Worm (Caenorhabditis elegans) whole organism, early embryonic: Measurements from ENCODE around the gene C07A9.9.
"Not testable (repeated sequence)": the region's sequence is repeated elsewhere in the genome, so short reads cannot be mapped to it uniquely, and the experiment has no call there.

ENCODE experiments used
- B0310.2 ChIP-seq: sonication (generic microtip); optimal IDR thresholded peaks from 2 replicates; lab custom pipeline; 2016; ENCODE audit warnings: mild to moderate bottlenecking, missing genetic modification characterization, missing compliant biosample characterization
- F13C5.2 ChIP-seq: sonication (generic microtip); optimal IDR thresholded peaks from 2 replicates; lab custom pipeline; 2017; ENCODE audit warnings: mild to moderate bottlenecking, missing genetic modification characterization, inconsistent platforms, missing compliant biosample characterization
- aly-1 ChIP-seq: sonication (generic microtip); optimal IDR thresholded peaks from 2 replicates; lab custom pipeline; 2016; ENCODE audit warnings: missing genetic modification characterization, missing compliant biosample characterization
- ama-1 ChIP-seq: fragments of 150-350 bp; optimal IDR thresholded peaks from 2 replicates; lab custom pipeline; 2014
- ceh-13 ChIP-seq: fragments of 200-800 bp; sonication (Bioruptor generic); optimal IDR thresholded peaks from 2 replicates; lab custom pipeline; 2018; ENCODE audit warnings: mild to moderate bottlenecking, missing genetic modification characterization, missing compliant biosample characterization
- ceh-36 ChIP-seq: sonication (generic microtip); optimal IDR thresholded peaks from 2 replicates; lab custom pipeline; 2016; ENCODE audit warnings: missing genetic modification characterization, inconsistent platforms, missing compliant biosample characterization
- ets-7 ChIP-seq: sonication (generic microtip); optimal IDR thresholded peaks from 2 replicates; lab custom pipeline; 2016; ENCODE audit warnings: missing genotype, missing genetic modification characterization, missing compliant biosample characterization
- flt-1 ChIP-seq: fragments of 200-800 bp; sonication (Bioruptor generic); IDR thresholded peaks from 2 replicates; pipeline ENCODE4 v1.3.6; 2022; ENCODE audit warnings: missing genetic modification characterization, missing compliant biosample characterization
- hmbx-1 ChIP-seq: sonication (generic microtip); optimal IDR thresholded peaks from 2 replicates; lab custom pipeline; 2016; ENCODE audit warnings: mild to moderate bottlenecking, missing genetic modification characterization, missing compliant biosample characterization
- hmg-4 ChIP-seq: fragments of 200-800 bp; sonication (Bioruptor generic); optimal IDR thresholded peaks from 2 replicates; lab custom pipeline; 2018; ENCODE audit warnings: mild to moderate bottlenecking, missing genetic modification characterization, missing compliant biosample characterization
- hnd-1 ChIP-seq: sonication (generic microtip); optimal IDR thresholded peaks from 2 replicates; lab custom pipeline; 2016; ENCODE audit warnings: missing genetic modification characterization, missing compliant biosample characterization
- pes-1 ChIP-seq: fragments of 200-800 bp; sonication (Bioruptor generic); IDR thresholded peaks from 2 replicates; pipeline ENCODE4 v1.3.6; 2022; ENCODE audit warnings: missing genetic modification reagents, missing genetic modification characterization, missing compliant biosample characterization
- scrt-1 ChIP-seq: fragments of 200-800 bp; sonication (Bioruptor generic); IDR thresholded peaks from 2 replicates; pipeline ENCODE4 v1.3.6; 2022; ENCODE audit warnings: missing genetic modification characterization, missing compliant biosample characterization
- sea-1 ChIP-seq: fragments of 200-800 bp; sonication (Bioruptor generic); conservative IDR thresholded peaks from 2 replicates; pipeline ENCODE4 v1.3.6; 2022; ENCODE audit warnings: missing genetic modification characterization, missing compliant biosample characterization
- tbx-11 ChIP-seq: fragments of 200-800 bp; sonication (Bioruptor generic); IDR thresholded peaks from 2 replicates; pipeline ENCODE4 v1.3.6; 2022; ENCODE audit warnings: missing genetic modification characterization, missing compliant biosample characterization
- tbx-37 ChIP-seq: fragments of 200-800 bp; sonication (Bioruptor generic); conservative IDR thresholded peaks from 2 replicates; pipeline ENCODE4 v1.3.6; 2022; ENCODE audit warnings: missing genetic modification reagents, missing genetic modification characterization, missing compliant biosample characterization
- tra-4 ChIP-seq: sonication (generic microtip); optimal IDR thresholded peaks from 2 replicates; lab custom pipeline; 2017; ENCODE audit warnings: missing genetic modification characterization, missing compliant biosample characterization

C07A9.9 gene

ce11 chrIII:9685959-9686358, 18.5 kb upstream of the C07A9.9 start, which contains the start of gene C07A9.10:
C07A9.10 (minus strand) TSS chrIII:9686059.
- TF ChIP-seq B0310.2 (tag; lab: Kevin White, UChicago): no peak
- TF ChIP-seq ama-1 (lab: Kevin White, UChicago): no peak
- TF ChIP-seq tbx-37 (GFP tag; lab: Robert Waterston, UW): no peak
- TF ChIP-seq tbx-11 (GFP tag; lab: Robert Waterston, UW): no peak

- TF ChIP-seq aly-1; ets-7 (tag; lab: Kevin White, UChicago); B0310.2 (tag; lab: Kevin White, UChicago): not testable (repeated sequence)
Observed at ce11 chrIII:9682729-9683128, 15.3 kb upstream of the C07A9.9 start, which contains the start of gene C07A9.5. C07A9.5 (minus strand) TSS chrIII:9682829.

ce11 chrIII:9681206-9681605, 13.8 kb upstream of the C07A9.9 start, which contains the start of gene C07A9.13:
C07A9.13 (minus strand) TSS chrIII:9681306.
- TF ChIP-seq ceh-36 (tag; lab: Kevin White, UChicago); pes-1; flt-1 (GFP tag; lab: Robert Waterston, UW): not testable (repeated sequence)

ce11 chrIII:9678819-9679218, 11.4 kb upstream of the C07A9.9 start, which contains the start of gene ugt-60:
ugt-60 (minus strand) TSS chrIII:9679051.
- TF ChIP-seq aly-1 (no peak), hmg-4 (GFP tag; lab: Kevin White, UChicago) (no peak), B0310.2 (tag; lab: Kevin White, UChicago) (no peak), F13C5.2 (tag; lab: Kevin White, UChicago) (no peak)

ce11 chrIII:9669546-9669945, 2.1 kb upstream of the C07A9.9 start:
- TF ChIP-seq hmbx-1 (tag; lab: Kevin White, UChicago) (no peak), tbx-11 (GFP tag; lab: Robert Waterston, UW) (no peak), sea-1 (GFP tag; lab: Robert Waterston, UW) (no peak), tra-4 (no peak), tbx-37 (GFP tag; lab: Robert Waterston, UW) (no peak), flt-1 (GFP tag; lab: Robert Waterston, UW) (no peak), aly-1 (no peak), B0310.2 (tag; lab: Kevin White, UChicago) (no peak), ets-7 (tag; lab: Kevin White, UChicago) (no peak)

- TF ChIP-seq pes-1 (no peak), ama-1 (lab: Kevin White, UChicago) (no peak), sea-1 (GFP tag; lab: Robert Waterston, UW) (no peak), tbx-37 (GFP tag; lab: Robert Waterston, UW) (no peak), ceh-36 (tag; lab: Kevin White, UChicago) (no peak), aly-1 (no peak), hmg-4 (GFP tag; lab: Kevin White, UChicago) (no peak), F13C5.2 (tag; lab: Kevin White, UChicago) (no peak), ceh-13 (no peak), hnd-1 (tag; lab: Kevin White, UChicago) (no peak)
Observed at ce11 chrIII:9666668-9667067, 773 bp downstream of the C07A9.9 start.

ce11 chrIII:9666239-9666638, 1.2 kb downstream of the C07A9.9 start:
- no peak for TF ChIP-seq tbx-11 (GFP tag; lab: Robert Waterston, UW)
- no peak for TF ChIP-seq hnd-1 (tag; lab: Kevin White, UChicago)
- TF ChIP-seq ceh-36 (tag; lab: Kevin White, UChicago): no peak
- TF ChIP-seq tra-4: no peak
- TF ChIP-seq hmg-4 (GFP tag; lab: Kevin White, UChicago): no peak
- no peak for TF ChIP-seq sea-1 (GFP tag; lab: Robert Waterston, UW)
- TF ChIP-seq ama-1 (lab: Kevin White, UChicago): no peak
- no peak for TF ChIP-seq pes-1
- no peak for TF ChIP-seq ets-7 (tag; lab: Kevin White, UChicago)
- no peak for TF ChIP-seq hmbx-1 (tag; lab: Kevin White, UChicago)
- TF ChIP-seq aly-1: no peak
- no peak for TF ChIP-seq ceh-13
- no peak for TF ChIP-seq scrt-1 (GFP tag; lab: Robert Waterston, UW)
- TF ChIP-seq flt-1 (GFP tag; lab: Robert Waterston, UW): no peak
- no peak for TF ChIP-seq B0310.2 (tag; lab: Kevin White, UChicago)

- TF ChIP-seq aly-1 (no peak), hmg-4 (GFP tag; lab: Kevin White, UChicago) (no peak), ets-7 (tag; lab: Kevin White, UChicago) (no peak), sea-1 (GFP tag; lab: Robert Waterston, UW) (no peak), F13C5.2 (tag; lab: Kevin White, UChicago) (no peak), ceh-13 (no peak), tra-4 (no peak)
Observed at ce11 chrIII:9665490-9666179, 1.8 kb downstream of the C07A9.9 start.
